Fruit fly (Drosophila melanogaster) whole organism, embryonic: Measurements from ENCODE around the gene CG8051.
A peak's percentile ranks its signal among the peaks of the same experiment; 100 is the strongest.

Experiments
- Abd-B ChIP-seq: fragments of 200-800 bp; sonication (Bioruptor generic); optimal IDR thresholded peaks from 2 replicates; lab custom pipeline; 2018; ENCODE audit warnings: missing biosample characterization, mild to moderate bottlenecking, missing genetic modification characterization, moderate library complexity
- Antp ChIP-seq: fragments of 200-800 bp; sonication (Bioruptor generic); optimal IDR thresholded peaks from 3 replicates; lab custom pipeline; 2016; ENCODE audit warnings: missing biosample characterization, missing genetic modification characterization
- Blimp-1 ChIP-seq: fragments of 200-800 bp; sonication (Bioruptor generic); optimal IDR thresholded peaks from 3 replicates; lab custom pipeline; 2018; ENCODE audit warnings: missing biosample characterization, missing genetic modification characterization, mild to moderate bottlenecking, moderate library complexity, missing genetic modification reagents
- CG11247 ChIP-seq: fragments of 200-800 bp; sonication (Bioruptor generic); IDR thresholded peaks from 2 replicates; pipeline ENCODE4 v1.3.6; 2022; ENCODE audit warnings: missing biosample characterization, missing genetic modification characterization
- CG11456 ChIP-seq: fragments of 200-800 bp; sonication (Bioruptor generic); IDR thresholded peaks from 3 replicates; pipeline ENCODE4 v1.3.6; 2022; ENCODE audit warnings: missing biosample characterization, missing genetic modification characterization
- CG11695 ChIP-seq: fragments of 200-800 bp; sonication (Bioruptor generic); IDR thresholded peaks from 3 replicates; pipeline ENCODE4 v1.3.6; 2022; ENCODE audit warnings: missing biosample characterization, missing genetic modification characterization
- CG12071 ChIP-seq: fragments of 200-800 bp; sonication (Bioruptor generic); optimal IDR thresholded peaks from 3 replicates; lab custom pipeline; 2018; ENCODE audit warnings: missing biosample characterization, mild to moderate bottlenecking, missing genetic modification characterization
- CG12236 ChIP-seq: fragments of 200-800 bp; sonication (Bioruptor generic); optimal IDR thresholded peaks from 2 replicates; lab custom pipeline; 2016; ENCODE audit warnings: missing biosample characterization, missing genetic modification characterization
- CG12391 ChIP-seq: fragments of 200-800 bp; sonication (Bioruptor generic); optimal IDR thresholded peaks from 3 replicates; lab custom pipeline; 2018; ENCODE audit warnings: missing biosample characterization, mild to moderate bottlenecking, missing genetic modification characterization, moderate library complexity
- CG13296 ChIP-seq: fragments of 200-800 bp; sonication (Bioruptor generic); optimal IDR thresholded peaks from 3 replicates; lab custom pipeline; 2018; ENCODE audit warnings: missing biosample characterization, mild to moderate bottlenecking, missing genetic modification characterization
- CG1603 ChIP-seq: fragments of 200-800 bp; sonication (Bioruptor generic); optimal IDR thresholded peaks from 2 replicates; lab custom pipeline; 2019; ENCODE audit warnings: missing biosample characterization, mild to moderate bottlenecking, missing genetic modification characterization, moderate library complexity
- CG1832 ChIP-seq: fragments of 200-800 bp; sonication (Bioruptor generic); optimal IDR thresholded peaks from 2 replicates; lab custom pipeline; 2017; ENCODE audit warnings: missing biosample characterization, mild to moderate bottlenecking, missing genetic modification characterization, inconsistent platforms
- CG2202 ChIP-seq: fragments of 200-800 bp; sonication (Bioruptor generic); optimal IDR thresholded peaks from 2 replicates; lab custom pipeline; 2018; ENCODE audit warnings: missing biosample characterization, mild to moderate bottlenecking, missing genetic modification characterization
- CG31365 ChIP-seq: fragments of 200-800 bp; sonication (Bioruptor generic); optimal IDR thresholded peaks from 2 replicates; lab custom pipeline; 2018; ENCODE audit warnings: missing biosample characterization, mild to moderate bottlenecking, missing genetic modification characterization
- CG3281 ChIP-seq: fragments of 200-800 bp; sonication (Bioruptor generic); optimal IDR thresholded peaks from 3 replicates; lab custom pipeline; 2017; ENCODE audit warnings: missing biosample characterization, mild to moderate bottlenecking, missing genetic modification characterization
- CG3726 ChIP-seq: fragments of 200-800 bp; sonication (Bioruptor generic); IDR thresholded peaks from 3 replicates; pipeline ENCODE4, ENCODE4 v1.3.6; 2022; ENCODE audit warnings: missing biosample characterization, missing genetic modification characterization
- CG4730 ChIP-seq: fragments of 200-800 bp; sonication (Bioruptor generic); IDR thresholded peaks from 2 replicates; pipeline ENCODE4 v1.3.6; 2022; ENCODE audit warnings: missing biosample characterization, missing genetic modification characterization
- CG8089 ChIP-seq: fragments of 200-800 bp; sonication (Bioruptor generic); optimal IDR thresholded peaks from 3 replicates; lab custom pipeline; 2016; ENCODE audit warnings: missing biosample characterization, missing genetic modification characterization
- CHES-1-like ChIP-seq: fragments of 200-800 bp; sonication (Bioruptor generic); optimal IDR thresholded peaks from 2 replicates; lab custom pipeline; 2016; ENCODE audit warnings: missing biosample characterization, missing genetic modification characterization
- Chrac-16 ChIP-seq: fragments of 200-800 bp; sonication (Bioruptor generic); optimal IDR thresholded peaks from 3 replicates; lab custom pipeline; 2016; ENCODE audit warnings: missing biosample characterization, missing genetic modification characterization
- CkIIα-i1 ChIP-seq: fragments of 200-800 bp; sonication (Bioruptor generic); IDR thresholded peaks from 2 replicates; pipeline ENCODE4 v1.3.6; 2022; ENCODE audit warnings: missing biosample characterization, missing genetic modification characterization
- Dad ChIP-seq: fragments of 200-800 bp; sonication (Bioruptor generic); optimal IDR thresholded peaks from 3 replicates; lab custom pipeline; 2016; ENCODE audit warnings: missing biosample characterization, missing genetic modification characterization
- Drgx ChIP-seq: fragments of 200-800 bp; sonication (Bioruptor generic); IDR thresholded peaks from 2 replicates; pipeline ENCODE4 v1.3.6; 2022; ENCODE audit warnings: missing biosample characterization, missing genetic modification characterization
- HLHmδ ChIP-seq: fragments of 200-800 bp; sonication (Bioruptor generic); optimal IDR thresholded peaks from 2 replicates; lab custom pipeline; 2018; ENCODE audit warnings: missing biosample characterization, mild to moderate bottlenecking, missing genetic modification characterization, moderate library complexity
- Hmr ChIP-seq: fragments of 200-800 bp; sonication (Bioruptor generic); optimal IDR thresholded peaks from 3 replicates; lab custom pipeline; 2017; ENCODE audit warnings: mild to moderate bottlenecking, missing biosample characterization, missing genetic modification reagents, missing genetic modification characterization
- Hmx ChIP-seq: fragments of 200-800 bp; sonication (Bioruptor generic); optimal IDR thresholded peaks from 2 replicates; lab custom pipeline; 2016; ENCODE audit warnings: missing biosample characterization, missing genetic modification characterization
- Hr39 ChIP-seq: fragments of >200 bp; optimal IDR thresholded peaks from 2 replicates; lab custom pipeline; 2017
- MTF-1 ChIP-seq: fragments of 200-800 bp; sonication (Bioruptor generic); optimal IDR thresholded peaks from 2 replicates; lab custom pipeline; 2018; ENCODE audit warnings: missing biosample characterization, mild to moderate bottlenecking, missing genetic modification characterization, borderline replicate concordance
- Med ChIP-seq: fragments of 200-800 bp; sonication (Bioruptor generic); peaks from one replicate; lab custom pipeline; 2016; ENCODE audit warnings: missing biosample characterization, missing genetic modification characterization, mild to moderate bottlenecking, inconsistent platforms, moderate library complexity
- NfI ChIP-seq: fragments of 200-800 bp; sonication (Bioruptor generic); optimal IDR thresholded peaks from 3 replicates; lab custom pipeline; 2018; ENCODE audit warnings: missing biosample characterization, mild to moderate bottlenecking, missing genetic modification characterization, moderate library complexity
- Ravus ChIP-seq: fragments of 200-800 bp; sonication (Bioruptor generic); IDR thresholded peaks from 2 replicates; pipeline ENCODE4 v1.3.6; 2022; ENCODE audit warnings: missing biosample characterization, missing genetic modification characterization
- Rfx ChIP-seq: fragments of 200-800 bp; sonication (Bioruptor generic); IDR thresholded peaks from 2 replicates; pipeline ENCODE4 v1.3.6; 2022; ENCODE audit warnings: missing biosample characterization, missing genetic modification characterization
- YL-1 ChIP-seq: fragments of 200-800 bp; sonication (Bioruptor generic); optimal IDR thresholded peaks from 3 replicates; lab custom pipeline; 2017; ENCODE audit warnings: missing biosample characterization, mild to moderate bottlenecking, missing genetic modification characterization
- al ChIP-seq: fragments of 200-800 bp; sonication (Bioruptor generic); IDR thresholded peaks from 2 replicates; pipeline ENCODE4 v1.3.6; 2022; ENCODE audit warnings: missing biosample characterization, missing genetic modification characterization
- croc ChIP-seq: fragments of 200-800 bp; sonication (Bioruptor generic); conservative IDR thresholded peaks from 3 replicates; pipeline ENCODE4 v1.3.6; 2022; ENCODE audit warnings: missing biosample characterization, missing genetic modification characterization
- cwo ChIP-seq: fragments of 200-800 bp; sonication (Bioruptor generic); optimal IDR thresholded peaks from 3 replicates; lab custom pipeline; 2017; ENCODE audit warnings: missing biosample characterization, missing genetic modification characterization, mild to moderate bottlenecking, moderate library complexity, missing genetic modification reagents
- dm ChIP-seq: fragments of 200-800 bp; sonication (Bioruptor generic); optimal IDR thresholded peaks from 3 replicates; lab custom pipeline; 2016; ENCODE audit warnings: missing biosample characterization, missing genetic modification characterization
- exex ChIP-seq: fragments of 200-800 bp; sonication (Bioruptor generic); optimal IDR thresholded peaks from 4 replicates; lab custom pipeline; 2018; ENCODE audit warnings: missing biosample characterization, mild to moderate bottlenecking, missing genetic modification characterization, moderate library complexity
- eyg ChIP-seq: fragments of 200-800 bp; sonication (Bioruptor generic); optimal IDR thresholded peaks from 3 replicates; lab custom pipeline; 2016; ENCODE audit warnings: missing biosample characterization, missing genetic modification characterization
- fd102C ChIP-seq: fragments of 200-800 bp; sonication (Bioruptor generic); optimal IDR thresholded peaks from 2 replicates; lab custom pipeline; 2018; ENCODE audit warnings: missing biosample characterization, mild to moderate bottlenecking, missing genetic modification characterization, moderate library complexity
- fd64A ChIP-seq: fragments of 200-800 bp; sonication (Bioruptor generic); optimal IDR thresholded peaks from 3 replicates; lab custom pipeline; 2018; ENCODE audit warnings: missing biosample characterization, mild to moderate bottlenecking, missing genetic modification characterization
- gt ChIP-seq: fragments of 200-800 bp; sonication (Bioruptor generic); IDR thresholded peaks from 2 replicates; pipeline ENCODE4 v1.3.6; 2022; ENCODE audit warnings: missing biosample characterization, missing genetic modification characterization
- hth ChIP-seq: fragments of >200 bp; optimal IDR thresholded peaks from 2 replicates; lab custom pipeline; 2017; ENCODE audit warnings: inconsistent platforms
- inv ChIP-seq: fragments of 200-800 bp; sonication (Bioruptor generic); IDR thresholded peaks from 2 replicates; pipeline ENCODE4 v1.3.6; 2022; ENCODE audit warnings: missing biosample characterization, missing genetic modification characterization; ENCODE audit not compliant: partially characterized antibody
- nerfin-2 ChIP-seq: fragments of 200-800 bp; sonication (Bioruptor generic); IDR thresholded peaks from 2 replicates; pipeline ENCODE4 v1.3.6; 2022; ENCODE audit warnings: missing biosample characterization, missing genetic modification characterization; ENCODE audit not compliant: partially characterized antibody
- phol ChIP-seq: fragments of 200-800 bp; sonication (Bioruptor generic); optimal IDR thresholded peaks from 3 replicates; lab custom pipeline; 2018; ENCODE audit warnings: missing biosample characterization, mild to moderate bottlenecking, missing genetic modification characterization, moderate library complexity
- sens ChIP-seq: fragments of 200-800 bp; sonication (Bioruptor generic); peaks from one replicate; lab custom pipeline; 2016; ENCODE audit warnings: missing biosample characterization, missing genetic modification characterization
- sima ChIP-seq: fragments of 200-800 bp; sonication (Bioruptor generic); optimal IDR thresholded peaks from 2 replicates; lab custom pipeline; 2016; ENCODE audit warnings: missing biosample characterization, missing genetic modification characterization
- slbo ChIP-seq: fragments of 200-800 bp; sonication (Bioruptor generic); IDR thresholded peaks from 2 replicates; pipeline ENCODE4 v1.3.6; 2022; ENCODE audit warnings: missing biosample characterization, missing genetic modification characterization
- sob ChIP-seq: fragments of 200-800 bp; sonication (Bioruptor generic); IDR thresholded peaks from 2 replicates; pipeline ENCODE4 v1.3.6; 2022; ENCODE audit warnings: missing biosample characterization, missing genetic modification characterization
- tna ChIP-seq: fragments of 200-800 bp; sonication (Bioruptor generic); IDR thresholded peaks from 2 replicates; pipeline ENCODE4 v1.3.6; 2022; ENCODE audit warnings: missing biosample characterization, missing genetic modification characterization; ENCODE audit not compliant: partially characterized antibody
- toy ChIP-seq: fragments of 200-800 bp; sonication (Bioruptor generic); IDR thresholded peaks from 2 replicates; pipeline ENCODE4 v1.3.6; 2022; ENCODE audit warnings: missing biosample characterization, missing genetic modification characterization
- vnd ChIP-seq: fragments of 200-800 bp; sonication (Bioruptor generic); IDR thresholded peaks from 3 replicates; pipeline ENCODE4 v1.3.6; 2022; ENCODE audit warnings: missing biosample characterization, missing genetic modification characterization; ENCODE audit not compliant: partially characterized antibody
- yki ChIP-seq: fragments of >200 bp; optimal IDR thresholded peaks from 3 replicates; lab custom pipeline; 2018

Gene CG8051

dm6 chrX:19324576-19325353 is 17.0 kb upstream of the CG8051 start (continued):
- no peak for TF ChIP-seq CkIIα-i1 (GFP tag; lab: Robert Waterston, UW)
- no peak for TF ChIP-seq CG12071
- TF ChIP-seq HLHmδ (GFP tag; lab: Kevin White, UChicago), result no peak
- TF ChIP-seq CG2202, result no peak
- TF ChIP-seq yki (lab: Kevin White, UChicago), result no peak
- TF ChIP-seq CG4730, result no peak
- no peak for TF ChIP-seq Rfx (GFP tag; lab: Robert Waterston, UW)
- TF ChIP-seq CG3281 (GFP tag; lab: Kevin White, UChicago), result peak; percentile 1
- TF ChIP-seq Hr39, result no peak
- no peak for TF ChIP-seq CG1603 (tag; lab: Kevin White, UChicago)
- TF ChIP-seq sens (GFP tag; lab: Kevin White, UChicago), result peak; percentile 53
- peak; percentile 14 for TF ChIP-seq Med (GFP tag; lab: Kevin White, UChicago)
- TF ChIP-seq sima (GFP tag; lab: Kevin White, UChicago), result no peak
- TF ChIP-seq inv (GFP tag; lab: Robert Waterston, UW), result no peak
- TF ChIP-seq CHES-1-like, result no peak
- TF ChIP-seq Hmx, result no peak
- no peak for TF ChIP-seq CG1832
- no peak for TF ChIP-seq Antp (GFP tag; lab: Kevin White, UChicago)
- TF ChIP-seq cwo (GFP tag; lab: Kevin White, UChicago), result no peak
- no peak for TF ChIP-seq YL-1 (GFP tag; lab: Kevin White, UChicago)
- TF ChIP-seq Abd-B (GFP tag; lab: Kevin White, UChicago), result no peak
- TF ChIP-seq vnd, result no peak
- no peak for TF ChIP-seq Ravus (GFP tag; lab: Robert Waterston, UW)
- TF ChIP-seq toy (GFP tag; lab: Robert Waterston, UW), result no peak
- TF ChIP-seq Dad (GFP tag; lab: Kevin White, UChicago), result no peak
- no peak for TF ChIP-seq hth (lab: Kevin White, UChicago)
- peak; percentile 89 for TF ChIP-seq exex (tag; lab: Kevin White, UChicago)
- no peak for TF ChIP-seq CG11247 (GFP tag; lab: Robert Waterston, UW)
- peak; percentile 8 for TF ChIP-seq CG13296
- TF ChIP-seq eyg (GFP tag; lab: Kevin White, UChicago), result no peak
- TF ChIP-seq fd64A (GFP tag; lab: Kevin White, UChicago), result no peak
- no peak for TF ChIP-seq tna (GFP tag; lab: Robert Waterston, UW)
- no peak for TF ChIP-seq CG3726 (GFP tag; lab: Robert Waterston, UW)
- no peak for TF ChIP-seq Chrac-16 (GFP tag; lab: Kevin White, UChicago)
- no peak for TF ChIP-seq gt (GFP tag; lab: Robert Waterston, UW)
- no peak for TF ChIP-seq phol (tag; lab: Kevin White, UChicago)
- no peak for TF ChIP-seq Drgx
- TF ChIP-seq croc (GFP tag; lab: Robert Waterston, UW), result no peak
- no peak for TF ChIP-seq fd102C (GFP tag; lab: Kevin White, UChicago)
- TF ChIP-seq CG11695 (GFP tag; lab: Robert Waterston, UW), result no peak
- TF ChIP-seq CG11456, result no peak
- TF ChIP-seq dm (GFP tag; lab: Kevin White, UChicago), result no peak

DNA sequence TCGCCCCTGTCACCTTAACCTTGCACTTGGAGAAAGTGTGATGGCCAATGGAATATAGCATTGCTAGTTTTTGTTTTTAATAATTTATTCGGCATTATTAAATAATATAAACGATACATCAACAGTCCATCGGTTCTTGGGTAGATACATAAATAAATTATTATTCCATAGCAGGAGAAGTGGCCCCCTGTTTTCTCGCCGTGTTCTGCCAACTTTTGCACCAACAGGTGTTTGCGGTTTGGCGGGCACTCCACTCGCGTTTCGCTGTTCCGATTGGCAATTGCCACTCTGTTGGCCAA is 16.1 kb upstream of the CG8051 start:
- TF ChIP-seq CG12391 (tag; lab: Kevin White, UChicago), result peak; percentile 87
- no peak for TF ChIP-seq MTF-1 (GFP tag; lab: Kevin White, UChicago)
- TF ChIP-seq CG8089 (GFP tag; lab: Kevin White, UChicago), result peak; percentile 48
- TF ChIP-seq Hmr (GFP tag; lab: Kevin White, UChicago), result peak; percentile 95
- peak; percentile 35 for TF ChIP-seq CG31365 (tag; lab: Kevin White, UChicago)
- no peak for TF ChIP-seq nerfin-2 (GFP tag; lab: Robert Waterston, UW)
- peak; percentile 83 for TF ChIP-seq NfI
- peak; percentile 82 for TF ChIP-seq Blimp-1 (GFP tag; lab: Kevin White, UChicago)
- peak; percentile 86 for TF ChIP-seq sob (GFP tag; lab: Robert Waterston, UW)
- TF ChIP-seq CG12236 (GFP tag; lab: Kevin White, UChicago), result peak; percentile 54
- TF ChIP-seq al (GFP tag; lab: Robert Waterston, UW), result peak; percentile 83; the same call in 1 of the 2 replicates
- peak; percentile 95 for TF ChIP-seq slbo (GFP tag; lab: Robert Waterston, UW)
